Worm (Caenorhabditis elegans) whole organism, L1 larva: ENCODE results near the gene VF13D12L.3.

Experiments used
- C16A3.4 ChIP-seq: fragments of 150-350 bp; optimal IDR thresholded peaks from 2 replicates; lab custom pipeline; 2014; ENCODE audit warnings: missing biosample characterization, missing genetic modification characterization
- Y116A8C.19 ChIP-seq: sonication (generic microtip); optimal IDR thresholded peaks from 2 replicates; lab custom pipeline; 2016; ENCODE audit warnings: missing compliant biosample characterization, missing genetic modification characterization, borderline replicate concordance
- aha-1 ChIP-seq: fragments of 150-350 bp; optimal IDR thresholded peaks from 2 replicates; lab custom pipeline; 2014; ENCODE audit warnings: missing biosample characterization, missing genetic modification characterization
- alr-1 ChIP-seq: fragments of 200-800 bp; sonication (Bioruptor generic); optimal IDR thresholded peaks from 2 replicates; lab custom pipeline; 2018; ENCODE audit warnings: borderline replicate concordance, mild to moderate bottlenecking, missing genetic modification characterization, missing compliant biosample characterization
- aly-2 ChIP-seq: fragments of 150-350 bp; optimal IDR thresholded peaks from 2 replicates; lab custom pipeline; 2014; ENCODE audit warnings: missing biosample characterization, missing genetic modification characterization
- ama-1 ChIP-seq: fragments of 150-350 bp; optimal IDR thresholded peaks from 2 replicates; lab custom pipeline; 2014
- ceh-82 ChIP-seq, 3 experiments: fragments of 150-350 bp in 1 of 3; sonication (generic microtip) in 2 of 3; optimal IDR thresholded peaks; 2 replicates each; lab custom pipeline; 2014 to 2017; ENCODE audit warnings: missing biosample characterization in 3 of 3, missing genetic modification characterization in 3 of 3
- ceh-88 ChIP-seq: fragments of 200-800 bp; sonication (Bioruptor generic); IDR thresholded peaks from 2 replicates; pipeline ENCODE4 v1.3.6; 2022; ENCODE audit warnings: missing genetic modification characterization, missing compliant biosample characterization
- ceh-90 ChIP-seq: sonication (generic microtip); optimal IDR thresholded peaks from 2 replicates; lab custom pipeline; 2016; ENCODE audit warnings: missing genetic modification characterization, missing compliant biosample characterization
- ces-1 ChIP-seq: fragments of 150-350 bp; optimal IDR thresholded peaks from 2 replicates; lab custom pipeline; 2014; ENCODE audit warnings: missing biosample characterization, missing genetic modification reagents, missing genetic modification characterization
- dpl-1 ChIP-seq, 3 experiments: fragments of 150-350 bp in 2 of 3; sonication (generic microtip) in 1 of 3; optimal IDR thresholded peaks; 2 replicates each; lab custom pipeline; 2014 to 2017; ENCODE audit warnings: missing biosample characterization in 3 of 3, missing genetic modification characterization in 3 of 3, missing genetic modification reagents in 3 of 3
- dsc-1 ChIP-seq: sonication (generic microtip); optimal IDR thresholded peaks from 2 replicates; lab custom pipeline; 2016; ENCODE audit warnings: mild to moderate bottlenecking, missing genetic modification characterization, missing compliant biosample characterization
- efl-1 ChIP-seq, 4 experiments: fragments of 150-350 bp; optimal IDR thresholded peaks in 3 of 4; peaks in 1 of 4; 1 replicate in 1 of 4; 2 replicates in 3 of 4; lab custom pipeline; 2014; ENCODE audit warnings: missing biosample characterization in 2 of 4, missing genetic modification characterization in 2 of 4, missing genetic modification reagents in 2 of 4
- efl-3 ChIP-seq: fragments of 200-800 bp; sonication (Bioruptor generic); optimal IDR thresholded peaks from 2 replicates; lab custom pipeline; 2018; ENCODE audit warnings: mild to moderate bottlenecking, missing genetic modification characterization, missing compliant biosample characterization
- egl-13 ChIP-seq: sonication (generic microtip); optimal IDR thresholded peaks from 2 replicates; lab custom pipeline; 2016; ENCODE audit warnings: missing genotype, missing genetic modification reagents, missing genetic modification characterization, missing compliant biosample characterization
- egl-27 ChIP-seq, 2 experiments: fragments of 150-350 bp in 1 of 2; sonication (generic microtip); optimal IDR thresholded peaks; 3 replicates each; lab custom pipeline; 2017 to 2018; ENCODE audit warnings: missing biosample characterization in 2 of 2, missing genetic modification characterization in 2 of 2, missing genetic modification reagents in 2 of 2
- fkh-4 ChIP-seq: sonication (generic microtip); optimal IDR thresholded peaks from 2 replicates; lab custom pipeline; 2016; ENCODE audit warnings: missing compliant biosample characterization, missing genetic modification characterization, borderline replicate concordance
- fkh-8 ChIP-seq: sonication (generic microtip); optimal IDR thresholded peaks from 2 replicates; lab custom pipeline; 2016; ENCODE audit warnings: mild to moderate bottlenecking, missing genetic modification characterization, missing compliant biosample characterization
- fos-1 ChIP-seq: fragments of 150-350 bp; optimal IDR thresholded peaks from 2 replicates; lab custom pipeline; 2014; ENCODE audit warnings: missing biosample characterization, missing genetic modification characterization
- grh-1 ChIP-seq: fragments of 200-800 bp; sonication (Bioruptor generic); IDR thresholded peaks from 2 replicates; pipeline ENCODE4 v1.3.6; 2022; ENCODE audit warnings: missing genetic modification reagents, missing genetic modification characterization, missing compliant biosample characterization
- hlh-4 ChIP-seq: sonication (generic microtip); optimal IDR thresholded peaks from 2 replicates; lab custom pipeline; 2016; ENCODE audit warnings: mild to moderate bottlenecking, missing genetic modification characterization, missing compliant biosample characterization
- isw-1 ChIP-seq: fragments of 200-800 bp; sonication (Bioruptor generic); IDR thresholded peaks from 2 replicates; pipeline ENCODE4 v1.3.6; 2022; ENCODE audit warnings: missing genetic modification characterization, missing compliant biosample characterization
- jun-1 ChIP-seq: fragments of 150-350 bp; optimal IDR thresholded peaks from 2 replicates; lab custom pipeline; 2014; ENCODE audit warnings: missing biosample characterization, missing genetic modification reagents, missing genetic modification characterization
- lin-13 ChIP-seq: fragments of 150-350 bp; optimal IDR thresholded peaks from 2 replicates; lab custom pipeline; 2014; ENCODE audit warnings: missing biosample characterization, missing genetic modification reagents, missing genetic modification characterization
- lin-14 ChIP-seq: fragments of 200-800 bp; sonication (Bioruptor generic); optimal IDR thresholded peaks from 2 replicates; lab custom pipeline; 2018; ENCODE audit warnings: mild to moderate bottlenecking, missing genetic modification characterization, moderate library complexity, missing compliant biosample characterization
- lin-15B ChIP-seq: fragments of 150-350 bp; sonication (generic microtip); optimal IDR thresholded peaks from 3 replicates; lab custom pipeline; 2014; ENCODE audit warnings: missing biosample characterization, missing genetic modification characterization
- mab-9 ChIP-seq: fragments of 200-800 bp; sonication (Bioruptor generic); IDR thresholded peaks from 2 replicates; pipeline ENCODE4 v1.3.6; 2022; ENCODE audit warnings: missing genetic modification reagents, missing genetic modification characterization, missing compliant biosample characterization
- mef-2 ChIP-seq: fragments of 150-350 bp; optimal IDR thresholded peaks from 2 replicates; lab custom pipeline; 2014; ENCODE audit warnings: missing biosample characterization, missing genetic modification characterization
- mep-1 ChIP-seq: fragments of 150-350 bp; optimal IDR thresholded peaks from 2 replicates; lab custom pipeline; 2014; ENCODE audit warnings: missing biosample characterization, missing genetic modification characterization
- nhr-12 ChIP-seq: sonication (generic microtip); optimal IDR thresholded peaks from 2 replicates; lab custom pipeline; 2017; ENCODE audit warnings: missing biosample characterization, missing genetic modification characterization
- nhr-28 ChIP-seq: fragments of 150-350 bp; optimal IDR thresholded peaks from 2 replicates; lab custom pipeline; 2014; ENCODE audit warnings: missing biosample characterization, missing genetic modification characterization
- nhr-47 ChIP-seq: sonication (generic microtip); optimal IDR thresholded peaks from 2 replicates; lab custom pipeline; 2016; ENCODE audit warnings: mild to moderate bottlenecking, missing genetic modification characterization, moderate library complexity, missing compliant biosample characterization
- nhr-71 ChIP-seq: sonication (generic microtip); optimal IDR thresholded peaks from 2 replicates; lab custom pipeline; 2016; ENCODE audit warnings: mild to moderate bottlenecking, missing genetic modification characterization, moderate library complexity, missing compliant biosample characterization
- nhr-76 ChIP-seq: sonication (generic microtip); optimal IDR thresholded peaks from 2 replicates; lab custom pipeline; 2017; ENCODE audit warnings: missing biosample characterization, missing genetic modification characterization
- nhr-77 ChIP-seq: fragments of 150-350 bp; optimal IDR thresholded peaks from 2 replicates; lab custom pipeline; 2014; ENCODE audit warnings: missing biosample characterization, missing genetic modification characterization
- nhr-84 ChIP-seq: sonication (generic microtip); optimal IDR thresholded peaks from 2 replicates; lab custom pipeline; 2017; ENCODE audit warnings: missing biosample characterization, missing genetic modification characterization
- pag-3 ChIP-seq: sonication (generic microtip); optimal IDR thresholded peaks from 2 replicates; lab custom pipeline; 2017; ENCODE audit warnings: missing genetic modification characterization, mild to moderate bottlenecking, missing compliant biosample characterization, antibody characterized with exemption, borderline replicate concordance; ENCODE audit not compliant: insufficient read depth
- pax-3 ChIP-seq: fragments of 200-800 bp; sonication (Bioruptor generic); optimal IDR thresholded peaks from 2 replicates; lab custom pipeline; 2018; ENCODE audit warnings: mild to moderate bottlenecking, missing genetic modification characterization, moderate library complexity, missing compliant biosample characterization
- rnt-1 ChIP-seq: sonication (generic microtip); optimal IDR thresholded peaks from 2 replicates; lab custom pipeline; 2016; ENCODE audit warnings: mild to moderate bottlenecking, missing genetic modification characterization, moderate library complexity, missing compliant biosample characterization
- snpc-4 ChIP-seq: fragments of 150-350 bp; optimal IDR thresholded peaks from 2 replicates; lab custom pipeline; 2014; ENCODE audit warnings: missing biosample characterization, missing genetic modification characterization
- sptf-1 ChIP-seq: fragments of 150-350 bp; optimal IDR thresholded peaks from 2 replicates; lab custom pipeline; 2014; ENCODE audit warnings: missing biosample characterization, missing genetic modification characterization
- swsn-7 ChIP-seq: sonication (generic microtip); optimal IDR thresholded peaks from 2 replicates; lab custom pipeline; 2016; ENCODE audit warnings: missing genetic modification characterization, missing compliant biosample characterization
- tbx-2 ChIP-seq: sonication (generic microtip); optimal IDR thresholded peaks from 2 replicates; lab custom pipeline; 2016; ENCODE audit warnings: missing genetic modification characterization, missing compliant biosample characterization
- tlp-1 ChIP-seq: fragments of 150-350 bp; optimal IDR thresholded peaks from 2 replicates; lab custom pipeline; 2014; ENCODE audit warnings: missing biosample characterization, missing genetic modification characterization
- unc-130 ChIP-seq: fragments of 150-350 bp; optimal IDR thresholded peaks from 2 replicates; lab custom pipeline; 2017; ENCODE audit warnings: missing biosample characterization, missing genetic modification characterization, inconsistent platforms
- unc-30 ChIP-seq: sonication (generic microtip); optimal IDR thresholded peaks from 2 replicates; lab custom pipeline; 2017; ENCODE audit warnings: missing biosample characterization, missing genetic modification characterization
- unc-62 ChIP-seq: fragments of 150-350 bp; optimal IDR thresholded peaks from 2 replicates; lab custom pipeline; 2014; ENCODE audit warnings: missing biosample characterization, missing genetic modification reagents, missing genetic modification characterization
- xbp-1 ChIP-seq: sonication (generic microtip); optimal IDR thresholded peaks from 2 replicates; lab custom pipeline; 2016; ENCODE audit warnings: missing genetic modification characterization, missing compliant biosample characterization
- ztf-11 ChIP-seq, 2 experiments: sonication (generic microtip); optimal IDR thresholded peaks; 2 replicates each; lab custom pipeline; 2016 to 2017; ENCODE audit warnings: missing genetic modification characterization in 2 of 2, missing biosample characterization in 1 of 2, missing compliant biosample characterization in 1 of 2
- ztf-4 ChIP-seq: fragments of 150-350 bp; optimal IDR thresholded peaks from 2 replicates; lab custom pipeline; 2014; ENCODE audit warnings: missing biosample characterization, missing genetic modification characterization

The VF13D12L.3 gene

DNA sequence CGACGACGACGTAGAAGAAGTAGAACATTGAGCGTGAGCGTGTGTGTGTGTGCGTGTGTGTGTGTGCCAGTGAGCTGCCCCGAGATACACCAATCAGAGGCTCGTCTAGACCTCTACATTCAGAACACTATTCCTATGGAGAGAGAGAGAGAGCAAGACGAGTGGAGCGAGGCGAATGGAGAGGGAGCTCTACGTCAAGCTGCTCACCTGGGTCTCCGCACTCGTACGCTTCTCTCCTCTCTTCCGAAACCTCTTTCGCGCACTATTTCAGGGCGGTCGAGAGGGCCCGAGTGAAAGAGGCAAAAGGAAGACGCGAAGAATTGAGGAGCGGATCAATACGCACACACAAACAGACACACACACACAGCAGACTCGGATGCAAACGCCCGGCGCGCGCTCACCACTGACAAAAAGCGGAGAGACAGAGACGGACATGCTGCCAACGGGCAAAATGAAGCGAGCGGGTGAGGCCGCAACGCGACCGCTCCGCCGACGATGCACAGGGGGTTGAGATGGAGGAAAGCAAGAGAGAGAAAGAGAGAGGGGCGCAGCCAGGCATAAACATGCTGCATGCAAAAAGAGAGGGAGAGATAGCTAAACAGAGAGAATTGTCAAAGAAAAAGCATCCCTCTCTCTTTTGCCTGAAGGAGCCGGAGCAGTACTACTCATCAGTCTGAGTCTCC, 43.8 kb downstream of the VF13D12L.3 start (continued):
- TF ChIP-seq jun-1 (tag; lab: Kevin White, UChicago) (peak; percentile 69), nhr-47 (peak; percentile 90), dpl-1 (GFP tag; optimal IDR thresholded peaks at IDR 0.05; lab: Kevin White, UChicago) (peak; percentile 17 to 41 (median 40)), aha-1 (no peak), mab-9 (peak; percentile 47; the same call in 1 of the 2 replicates), nhr-12 (tag; lab: Kevin White, UChicago) (no peak), unc-62 (no peak), nhr-76 (tag; lab: Kevin White, UChicago) (peak; percentile 29), aly-2 (peak; percentile 37), ces-1 (GFP tag; lab: Kevin White, UChicago) (no peak), efl-3 (no peak), snpc-4 (tag; lab: Kevin White, UChicago) (peak; percentile 53), ztf-4 (tag; lab: Kevin White, UChicago) (peak; percentile 92), ceh-82 (tag; optimal IDR thresholded peaks at IDR 0.05; lab: Kevin White, UChicago) (peak; percentile 54 to 80 (median 73)), mef-2 (tag; lab: Kevin White, UChicago) (peak; percentile 6), pax-3 (tag; lab: Kevin White, UChicago) (peak; percentile 59), lin-15B (tag; lab: Kevin White, UChicago) (peak; percentile 38), unc-130 (tag; lab: Kevin White, UChicago) (peak; percentile 51), lin-14 (GFP tag; lab: Kevin White, UChicago) (peak; percentile 95), lin-13 (GFP tag; lab: Kevin White, UChicago) (peak; percentile 59), pag-3 (tag; lab: Kevin White, UChicago) (no peak), dsc-1 (peak; percentile 70), tlp-1 (tag; lab: Kevin White, UChicago) (no peak), sptf-1 (tag; lab: Kevin White, UChicago) (no peak), ceh-90 (tag; lab: Kevin White, UChicago) (no peak), tbx-2 (tag; lab: Kevin White, UChicago) (peak; percentile 86), xbp-1 (tag; lab: Kevin White, UChicago) (peak; percentile 67), mep-1 (tag; lab: Kevin White, UChicago) (peak; percentile 31), egl-13 (tag; lab: Kevin White, UChicago) (peak; percentile 78), ama-1 (lab: Kevin White, UChicago) (peak; percentile 39), C16A3.4 (peak; percentile 75), fkh-8 (peak; percentile 91), unc-30 (no peak), hlh-4 (no peak), Y116A8C.19 (tag; lab: Kevin White, UChicago) (no peak), efl-1 (optimal IDR thresholded peaks at IDR 0.05; lab: Kevin White, UChicago) (peak; percentile 64 to 80), efl-1 (GFP tag; optimal IDR thresholded peaks at IDR 0.05 in 1 of 2; lab: Kevin White, UChicago) (peak; percentile 8 to 94), rnt-1 (tag; lab: Kevin White, UChicago) (peak; percentile 45), swsn-7 (tag; lab: Kevin White, UChicago) (peak; percentile 94), fkh-4 (peak; percentile 19), nhr-28 (tag; lab: Kevin White, UChicago) (no peak), nhr-77 (tag; lab: Kevin White, UChicago) (peak; percentile 89), egl-27 (tag; optimal IDR thresholded peaks at IDR 0.05; lab: Kevin White, UChicago) (peak; percentile 49 to 64), grh-1 (GFP tag; lab: Robert Waterston, UW) (no peak), alr-1 (tag; lab: Kevin White, UChicago) (no peak), nhr-84 (no peak), nhr-71 (tag; lab: Kevin White, UChicago) (peak; percentile 96), isw-1 (GFP tag; lab: Robert Waterston, UW) (peak; percentile 37; the same call in 1 of the 2 replicates), ztf-11 (tag; optimal IDR thresholded peaks at IDR 0.05; lab: Kevin White, UChicago) (peak in 1 of 2 experiments; percentile 78), fos-1 (tag; lab: Kevin White, UChicago) (peak; percentile 33), ceh-88 (GFP tag; lab: Robert Waterston, UW) (peak; percentile 63; the same call in 1 of the 2 replicates)
